Worm (Caenorhabditis elegans): ENCODE results near the gene F26D10.13.

- TF ChIP-seq lin-13 (GFP tag; optimal IDR thresholded peaks at IDR 0.05) (no peak), unc-62 (GFP tag; optimal IDR thresholded peaks at IDR 0.05 in 1 of 2) (no peak), unc-62 (tag; optimal IDR thresholded peaks at IDR 0.05) (no peak), lin-39 (tag; optimal IDR thresholded peaks at IDR 0.05) (no peak), skn-1 (tag; optimal IDR thresholded peaks at IDR 0.05) (no peak), Y75B8A.6 (GFP tag; IDR thresholded peaks at IDR 0.05) (no peak), nhr-237 (tag; optimal IDR thresholded peaks at IDR 0.05) (no peak), ama-1 (optimal IDR thresholded peaks at IDR 0.05) (no peak), ztf-11 (tag; optimal IDR thresholded peaks at IDR 0.05) (no peak), nhr-6 (tag; optimal IDR thresholded peaks at IDR 0.05) (no peak), T20F7.1 (GFP tag; optimal IDR thresholded peaks at IDR 0.05) (no peak)
Measured at ce11 chrIV:17269042-17269441, 4.4 kb upstream of the F26D10.13 start, which contains the start of gene atgp-1.
